Fruit fly (Drosophila melanogaster) Kc167 (cell line): ENCODE results near the gene CG13116.

Experiments
- Myc ChIP-seq: fragments of >200 bp; optimal IDR thresholded peaks from 2 replicates; lab custom pipeline; 2017; ENCODE audit warnings: missing external identifiers
- Sin3A ChIP-seq: fragments of >200 bp; optimal IDR thresholded peaks from 2 replicates; lab custom pipeline; 2018; ENCODE audit warnings: missing external identifiers
- h ChIP-seq: fragments of >200 bp; optimal IDR thresholded peaks from 3 replicates; lab custom pipeline; 2018; ENCODE audit warnings: missing external identifiers
- insv ChIP-seq: fragments of >200 bp; optimal IDR thresholded peaks from 3 replicates; lab custom pipeline; 2018; ENCODE audit warnings: missing external identifiers
- ttk ChIP-seq: sonication (Bioruptor generic); optimal IDR thresholded peaks from 2 replicates; lab custom pipeline; 2017; ENCODE audit warnings: missing external identifiers

- no peak for TF ChIP-seq Myc (lab: Kevin White, UChicago)
- TF ChIP-seq h (lab: Kevin White, UChicago) = no peak
- no peak for TF ChIP-seq Sin3A (lab: Kevin White, UChicago)
- no peak for TF ChIP-seq insv (lab: Kevin White, UChicago)
- no peak for TF ChIP-seq ttk (lab: Kevin White, UChicago)
Measured at dm6 chr2L:9685993-9686392, 43.7 kb upstream of the CG13116 start.
